Worm (Caenorhabditis elegans) whole organism, L4 larva: Measurements from ENCODE around the gene glt-7.

ENCODE experiments used
- F37D6.2 ChIP-seq: sonication (generic microtip); optimal IDR thresholded peaks from 2 replicates; lab custom pipeline; 2016; ENCODE audit warnings: mild to moderate bottlenecking, missing genetic modification characterization, missing compliant biosample characterization
- T20F7.1 ChIP-seq: fragments of 200-800 bp; sonication (Bioruptor generic); optimal IDR thresholded peaks from 2 replicates; lab custom pipeline; 2018; ENCODE audit warnings: mild to moderate bottlenecking, missing genetic modification characterization, missing compliant biosample characterization
- ZK546.5 ChIP-seq, 2 experiments: sonication (generic microtip); optimal IDR thresholded peaks; 2 replicates each; lab custom pipeline; 2017; ENCODE audit warnings: missing biosample characterization in 2 of 2, missing genetic modification characterization in 2 of 2
- ceh-28 ChIP-seq: fragments of 150-350 bp; optimal IDR thresholded peaks from 2 replicates; lab custom pipeline; 2014; ENCODE audit warnings: missing biosample characterization, missing genetic modification reagents, missing genetic modification characterization
- ceh-32 ChIP-seq: sonication (generic microtip); optimal IDR thresholded peaks from 2 replicates; lab custom pipeline; 2016; ENCODE audit warnings: mild to moderate bottlenecking, missing genetic modification characterization, missing compliant biosample characterization; ENCODE audit not compliant: poor library complexity
- ceh-44 ChIP-seq: fragments of 200-800 bp; sonication (Bioruptor generic); IDR thresholded peaks from 2 replicates; pipeline ENCODE4 v1.3.6; 2022; ENCODE audit warnings: missing genetic modification reagents, missing genetic modification characterization, missing compliant biosample characterization
- daf-8 ChIP-seq: fragments of 200-800 bp; sonication (Bioruptor generic); IDR thresholded peaks from 2 replicates; pipeline ENCODE4 v1.3.6; 2022; ENCODE audit warnings: missing genetic modification characterization, missing compliant biosample characterization
- dmd-8 ChIP-seq: fragments of 200-800 bp; sonication (Bioruptor generic); IDR thresholded peaks from 2 replicates; pipeline ENCODE4 v1.3.6; 2022; ENCODE audit warnings: missing genetic modification characterization, missing compliant biosample characterization
- hlh-11 ChIP-seq: fragments of 200-800 bp; sonication (Bioruptor generic); optimal IDR thresholded peaks from 2 replicates; lab custom pipeline; 2018; ENCODE audit warnings: mild to moderate bottlenecking, missing genetic modification characterization, missing compliant biosample characterization
- hmg-1.1 ChIP-seq: fragments of 200-800 bp; sonication (Bioruptor generic); IDR thresholded peaks from 2 replicates; pipeline ENCODE4 v1.3.6; 2022; ENCODE audit warnings: missing genetic modification reagents, missing genetic modification characterization, missing compliant biosample characterization
- lir-3 ChIP-seq: sonication (generic microtip); optimal IDR thresholded peaks from 2 replicates; lab custom pipeline; 2016; ENCODE audit warnings: mild to moderate bottlenecking, missing genetic modification characterization, missing compliant biosample characterization
- mes-2 ChIP-seq: sonication (generic microtip); optimal IDR thresholded peaks from 2 replicates; lab custom pipeline; 2016; ENCODE audit warnings: missing genotype, mild to moderate bottlenecking, missing genetic modification characterization, missing compliant biosample characterization; ENCODE audit not compliant: poor library complexity, severe bottlenecking
- nhr-48 ChIP-seq: sonication (generic microtip); optimal IDR thresholded peaks from 2 replicates; lab custom pipeline; 2016; ENCODE audit warnings: mild to moderate bottlenecking, missing genetic modification characterization, missing compliant biosample characterization
- nhr-76 ChIP-seq: fragments of 150-350 bp; optimal IDR thresholded peaks from 2 replicates; lab custom pipeline; 2014; ENCODE audit warnings: missing biosample characterization, missing genetic modification characterization
- pqm-1 ChIP-seq: sonication (generic microtip); optimal IDR thresholded peaks from 2 replicates; lab custom pipeline; 2017; ENCODE audit warnings: missing biosample characterization, missing genetic modification characterization
- sdz-12 ChIP-seq: fragments of 200-800 bp; sonication (Bioruptor generic); optimal IDR thresholded peaks from 2 replicates; lab custom pipeline; 2018; ENCODE audit warnings: mild to moderate bottlenecking, missing genetic modification characterization, missing compliant biosample characterization
- set-16 ChIP-seq: fragments of 200-800 bp; sonication (Bioruptor generic); IDR thresholded peaks from 2 replicates; pipeline ENCODE4 v1.3.6; 2022; ENCODE audit warnings: missing genetic modification reagents, missing genetic modification characterization, missing compliant biosample characterization
- snpc-1.2 ChIP-seq: fragments of 200-800 bp; sonication (Bioruptor generic); IDR thresholded peaks from 2 replicates; pipeline ENCODE4 v1.3.6; 2022; ENCODE audit warnings: missing genetic modification reagents, missing genetic modification characterization, missing compliant biosample characterization
- unc-62 ChIP-seq, 3 experiments: fragments of 150-350 bp in 1 of 3; sonication (generic microtip); optimal IDR thresholded peaks in 2 of 3; peaks in 1 of 3; 1 replicate in 1 of 3; 2 replicates in 2 of 3; lab custom pipeline; 2014 to 2017; ENCODE audit warnings: missing biosample characterization in 3 of 3, missing genetic modification characterization in 3 of 3, missing genetic modification reagents in 3 of 3, missing genotype in 1 of 3
- zfp-3 ChIP-seq: fragments of 200-800 bp; sonication (Bioruptor generic); conservative IDR thresholded peaks from 2 replicates; pipeline ENCODE4 v1.3.6; 2022; ENCODE audit warnings: missing genetic modification reagents, missing genetic modification characterization, missing compliant biosample characterization

The glt-7 gene

DNA sequence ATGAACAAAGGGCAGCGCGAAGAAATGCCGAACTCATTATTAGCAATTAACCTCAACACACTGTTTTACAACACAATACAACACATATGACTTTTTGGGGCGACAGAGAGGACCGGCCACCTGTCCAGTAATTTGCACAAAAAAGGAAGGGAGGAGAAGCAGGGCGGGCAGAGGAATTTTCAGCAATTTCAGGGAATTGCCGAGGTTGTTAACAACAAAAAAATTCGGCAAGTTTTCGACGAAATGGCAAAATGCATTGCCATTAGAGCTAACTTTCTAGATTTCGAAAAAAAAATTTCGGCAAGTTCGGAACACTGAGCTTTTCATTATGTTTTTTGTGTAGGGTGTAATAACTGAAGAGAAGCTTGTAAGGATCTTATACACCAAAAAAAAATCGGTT lies 32.1 kb downstream of the glt-7 start:
- peak in 1 of 2 experiments; percentile 96 for TF ChIP-seq unc-62 (GFP tag; optimal IDR thresholded peaks at IDR 0.05 in 1 of 2; lab: Kevin White, UChicago)
- no peak for TF ChIP-seq unc-62 (tag; optimal IDR thresholded peaks at IDR 0.05; lab: Kevin White, UChicago)
- no peak for TF ChIP-seq snpc-1.2 (GFP tag; lab: Robert Waterston, UW)

- TF ChIP-seq pqm-1 (peak; percentile 21), lir-3 (tag; lab: Kevin White, UChicago) (no peak)
These were observed 38.9 kb downstream of the glt-7 start, which contains the start of gene F56A11.5 for ce11 chrIV:570799-571300. Gene F56A11.5, minus strand, starts transcription at chrIV:570849.

ce11 chrIV:572487-572886 lies 40.6 kb downstream of the glt-7 start, which contains the start of gene gex-2:
Gene gex-2, plus strand, starts transcription at chrIV:572769.
- TF ChIP-seq sdz-12 (GFP tag; lab: Kevin White, UChicago) (no peak), mes-2 (tag; lab: Kevin White, UChicago) (peak; percentile 60), hlh-11 (tag; lab: Kevin White, UChicago) (peak; percentile 10), hmg-1.1 (GFP tag; lab: Robert Waterston, UW) (0 out of 2 replicates have a peak, but pooled peaks have one; percentile 15), zfp-3 (no peak)
- TF ChIP-seq, all 104 proteins: peak for 3

ce11 chrIV:580512-580911 lies 48.6 kb downstream of the glt-7 start:
- peak; percentile 71 for TF ChIP-seq set-16 (GFP tag; lab: Robert Waterston, UW)
- TF ChIP-seq T20F7.1 (GFP tag; lab: Kevin White, UChicago) = no peak
- TF ChIP-seq, all 104 proteins: peak for 1

DNA sequence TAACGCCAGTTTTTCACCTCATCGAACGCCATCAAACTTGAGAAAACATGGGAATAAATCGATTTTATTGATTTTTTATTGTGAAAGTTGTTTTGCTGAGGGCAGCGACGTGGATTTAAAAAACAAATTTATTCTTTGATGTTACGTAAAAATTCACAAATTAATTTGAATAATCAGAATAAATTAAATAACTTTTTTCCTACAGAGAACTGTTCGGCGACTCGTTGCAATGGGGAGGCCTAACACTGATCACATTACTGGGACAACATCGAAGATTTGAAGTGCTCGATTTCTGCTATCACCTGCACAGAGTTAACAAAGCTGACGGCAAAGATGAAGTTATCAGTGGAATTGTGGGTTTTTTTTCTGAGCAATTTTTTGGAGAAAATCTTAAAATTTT lies 50.2 kb downstream of the glt-7 start, which contains the start of gene F56A11.6:
Gene F56A11.6 (minus strand): TSS at position 101 of the 400 bp plus-strand sequence.
- TF ChIP-seq ceh-28 (tag; lab: Kevin White, UChicago) = peak; percentile 7
- no peak for TF ChIP-seq dmd-8 (GFP tag; lab: Robert Waterston, UW)

ce11 chrIV:584039-584438 lies 52.1 kb downstream of the glt-7 start:
- TF ChIP-seq ZK546.5 (tag; optimal IDR thresholded peaks at IDR 0.05; lab: Kevin White, UChicago) (no peak), nhr-48 (tag; lab: Kevin White, UChicago) (no peak), hmg-1.1 (GFP tag; lab: Robert Waterston, UW) (no peak), daf-8 (GFP tag; lab: Robert Waterston, UW) (no peak), ceh-32 (tag; lab: Kevin White, UChicago) (no peak), F37D6.2 (tag; lab: Kevin White, UChicago) (no peak), unc-62 (GFP tag; optimal IDR thresholded peaks at IDR 0.05 in 1 of 2; lab: Kevin White, UChicago) (peak in 1 of 2 experiments; percentile 59), unc-62 (tag; optimal IDR thresholded peaks at IDR 0.05; lab: Kevin White, UChicago) (no peak), ceh-44 (GFP tag; lab: Robert Waterston, UW) (no peak), nhr-76 (tag; lab: Kevin White, UChicago) (no peak)
